Worm (Caenorhabditis elegans) whole organism, young adult: Measurements from ENCODE around the gene lgc-52.

Source experiments
- B0336.3 ChIP-seq: fragments of 200-800 bp; sonication (Bioruptor generic); IDR thresholded peaks from 2 replicates; pipeline ENCODE4 v1.3.6; 2022; ENCODE audit warnings: missing genetic modification characterization, missing compliant biosample characterization
- C06A6.2 ChIP-seq: fragments of 200-800 bp; sonication (Bioruptor generic); conservative IDR thresholded peaks from 2 replicates; pipeline ENCODE4 v1.3.6; 2022; ENCODE audit warnings: missing genetic modification characterization, missing compliant biosample characterization
- D2030.7 ChIP-seq: fragments of 200-800 bp; sonication (Bioruptor generic); IDR thresholded peaks from 2 replicates; pipeline ENCODE4 v1.3.6; 2022; ENCODE audit warnings: missing genetic modification reagents, missing genetic modification characterization, missing compliant biosample characterization
- F49E8.2 ChIP-seq: sonication (generic microtip); optimal IDR thresholded peaks from 3 replicates; lab custom pipeline; 2017; ENCODE audit warnings: missing genetic modification characterization, mild to moderate bottlenecking, missing compliant biosample characterization, antibody characterized with exemption, moderate library complexity; ENCODE audit not compliant: insufficient read depth
- F57A8.1 ChIP-seq: fragments of 200-800 bp; sonication (Bioruptor generic); optimal IDR thresholded peaks from 2 replicates; lab custom pipeline; 2018; ENCODE audit warnings: mild to moderate bottlenecking, missing genetic modification characterization, moderate library complexity, missing compliant biosample characterization
- K11D2.4 ChIP-seq: fragments of 200-800 bp; sonication (Bioruptor generic); IDR thresholded peaks from 2 replicates; pipeline ENCODE4 v1.3.6; 2022; ENCODE audit warnings: missing genetic modification reagents, missing genetic modification characterization, missing compliant biosample characterization
- T26A5.8 ChIP-seq: sonication (generic microtip); optimal IDR thresholded peaks from 2 replicates; lab custom pipeline; 2016; ENCODE audit warnings: missing genetic modification characterization, missing compliant biosample characterization
- Y53F4B.3 ChIP-seq: fragments of 200-800 bp; sonication (Bioruptor generic); IDR thresholded peaks from 2 replicates; pipeline ENCODE4 v1.3.6; 2022; ENCODE audit warnings: missing genetic modification reagents, missing genetic modification characterization, missing compliant biosample characterization
- Y56A3A.18 ChIP-seq: fragments of 200-800 bp; sonication (Bioruptor generic); IDR thresholded peaks from 2 replicates; pipeline ENCODE4 v1.3.6; 2022; ENCODE audit warnings: missing genetic modification reagents, missing genetic modification characterization, missing compliant biosample characterization
- Y79H2A.3 ChIP-seq: fragments of 200-800 bp; sonication (Bioruptor generic); conservative IDR thresholded peaks from 2 replicates; pipeline ENCODE4 v1.3.6; 2022; ENCODE audit warnings: missing genetic modification reagents, missing genetic modification characterization, missing compliant biosample characterization
- akir-1 ChIP-seq: fragments of 200-800 bp; sonication (Bioruptor generic); optimal IDR thresholded peaks from 2 replicates; lab custom pipeline; 2018; ENCODE audit warnings: mild to moderate bottlenecking, missing genetic modification characterization, moderate library complexity, missing compliant biosample characterization
- athp-1 ChIP-seq: sonication (generic microtip); optimal IDR thresholded peaks from 2 replicates; lab custom pipeline; 2017; ENCODE audit warnings: mild to moderate bottlenecking, missing genetic modification characterization, missing compliant biosample characterization
- attf-6 ChIP-seq: fragments of 200-800 bp; sonication (Bioruptor generic); IDR thresholded peaks from 2 replicates; pipeline ENCODE4 v1.3.6; 2022; ENCODE audit warnings: missing genetic modification reagents, missing genetic modification characterization, missing compliant biosample characterization
- ceh-91 ChIP-seq: fragments of 200-800 bp; sonication (Bioruptor generic); IDR thresholded peaks from 2 replicates; pipeline ENCODE4 v1.3.6; 2022; ENCODE audit warnings: missing genetic modification reagents, missing genetic modification characterization, missing compliant biosample characterization
- chd-7 ChIP-seq: sonication (generic microtip); optimal IDR thresholded peaks from 2 replicates; lab custom pipeline; 2016; ENCODE audit warnings: mild to moderate bottlenecking, missing genetic modification characterization, moderate library complexity, missing compliant biosample characterization
- die-1 ChIP-seq: sonication (generic microtip); optimal IDR thresholded peaks from 2 replicates; lab custom pipeline; 2016; ENCODE audit warnings: missing genotype, mild to moderate bottlenecking, missing genetic modification characterization, missing compliant biosample characterization
- dpff-1 ChIP-seq: sonication (generic microtip); optimal IDR thresholded peaks from 2 replicates; lab custom pipeline; 2017; ENCODE audit warnings: mild to moderate bottlenecking, missing genetic modification characterization, missing compliant biosample characterization
- dpl-1 ChIP-seq: fragments of 150-350 bp; optimal IDR thresholded peaks from 2 replicates; lab custom pipeline; 2014; ENCODE audit warnings: missing biosample characterization, missing genetic modification reagents, missing genetic modification characterization
- fkh-3 ChIP-seq: sonication (generic microtip); optimal IDR thresholded peaks from 2 replicates; lab custom pipeline; 2016; ENCODE audit warnings: mild to moderate bottlenecking, missing genetic modification characterization, missing compliant biosample characterization
- hlh-26 ChIP-seq: fragments of 200-800 bp; sonication (Bioruptor generic); conservative IDR thresholded peaks from 2 replicates; pipeline ENCODE4 v1.3.6; 2022; ENCODE audit warnings: missing genetic modification reagents, missing genetic modification characterization, missing compliant biosample characterization
- hmg-1.2 ChIP-seq: fragments of 200-800 bp; sonication (Bioruptor generic); IDR thresholded peaks from 2 replicates; pipeline ENCODE4 v1.3.6; 2022; ENCODE audit warnings: missing genetic modification reagents, missing genetic modification characterization, missing compliant biosample characterization
- hrde-1 ChIP-seq: sonication (generic microtip); optimal IDR thresholded peaks from 2 replicates; lab custom pipeline; 2016; ENCODE audit warnings: missing genetic modification characterization, mild to moderate bottlenecking, missing compliant biosample characterization, moderate library complexity, missing genotype, missing genetic modification reagents, borderline replicate concordance
- lag-1 ChIP-seq: fragments of 200-800 bp; sonication (Bioruptor generic); IDR thresholded peaks from 2 replicates; pipeline ENCODE4 v1.3.6; 2022; ENCODE audit warnings: missing genetic modification reagents, missing genetic modification characterization, missing compliant biosample characterization
- let-526 ChIP-seq: fragments of 200-800 bp; sonication (Bioruptor generic); IDR thresholded peaks from 2 replicates; pipeline ENCODE4 v1.3.6; 2022; ENCODE audit warnings: missing genetic modification reagents, missing genetic modification characterization, missing compliant biosample characterization
- let-607 ChIP-seq, 2 experiments: fragments of 200-800 bp in 1 of 2; sonication (Bioruptor generic) in 1 of 2; sonication (generic microtip) in 1 of 2; optimal IDR thresholded peaks; 2 replicates each; lab custom pipeline; 2016 to 2018; ENCODE audit warnings: mild to moderate bottlenecking in 2 of 2, missing compliant biosample characterization in 2 of 2, missing genetic modification characterization in 2 of 2, moderate library complexity in 2 of 2, missing genotype in 1 of 2
- lin-35 ChIP-seq, 3 experiments: fragments of 150-350 bp in 2 of 3; sonication (generic microtip) in 1 of 3; optimal IDR thresholded peaks; 2 replicates each; lab custom pipeline; 2014 to 2018; ENCODE audit warnings: missing biosample characterization in 3 of 3, missing genetic modification characterization in 3 of 3, missing genetic modification reagents in 3 of 3
- lir-1 ChIP-seq: fragments of 200-800 bp; sonication (Bioruptor generic); conservative IDR thresholded peaks from 2 replicates; pipeline ENCODE4 v1.3.6; 2022; ENCODE audit warnings: missing genetic modification reagents, missing genetic modification characterization, missing compliant biosample characterization
- nfyb-1 ChIP-seq: fragments of 200-800 bp; sonication (Bioruptor generic); IDR thresholded peaks from 2 replicates; pipeline ENCODE4 v1.3.6; 2022; ENCODE audit warnings: missing genetic modification reagents, missing genetic modification characterization, missing compliant biosample characterization
- nhr-120 ChIP-seq: fragments of 200-800 bp; sonication (Bioruptor generic); IDR thresholded peaks from 2 replicates; pipeline ENCODE4 v1.3.6; 2022; ENCODE audit warnings: missing genetic modification characterization, missing compliant biosample characterization
- nhr-27 ChIP-seq: fragments of 200-800 bp; sonication (Bioruptor generic); optimal IDR thresholded peaks from 2 replicates; lab custom pipeline; 2018; ENCODE audit warnings: mild to moderate bottlenecking, missing genetic modification characterization, moderate library complexity, missing compliant biosample characterization
- rec-8 ChIP-seq, 2 experiments: sonication (generic microtip); optimal IDR thresholded peaks; 2 replicates each; lab custom pipeline; 2016; ENCODE audit warnings: mild to moderate bottlenecking in 2 of 2, missing genetic modification characterization in 2 of 2, missing genetic modification reagents in 2 of 2, missing genotype in 2 of 2, missing biosample characterization in 1 of 2, missing compliant biosample characterization in 1 of 2, moderate library complexity in 1 of 2
- snpc-1.3 ChIP-seq: sonication (generic microtip); optimal IDR thresholded peaks from 2 replicates; lab custom pipeline; 2017; ENCODE audit warnings: missing genetic modification characterization, mild to moderate bottlenecking, missing compliant biosample characterization, antibody characterized with exemption, moderate library complexity, missing genotype, missing genetic modification reagents; ENCODE audit not compliant: insufficient read depth
- snpc-4 ChIP-seq, 5 experiments: fragments of 150-350 bp in 1 of 5; sonication (generic microtip) in 4 of 5; optimal IDR thresholded peaks; 2 replicates each; lab custom pipeline; 2014 to 2018; ENCODE audit warnings: missing genetic modification characterization in 5 of 5, missing biosample characterization in 3 of 5, antibody characterized with exemption in 2 of 5, mild to moderate bottlenecking in 2 of 5, missing compliant biosample characterization in 2 of 5, missing genotype in 2 of 5, moderate library complexity in 2 of 5, missing genetic modification reagents in 1 of 5
- zim-3 ChIP-seq: sonication (generic microtip); optimal IDR thresholded peaks from 2 replicates; lab custom pipeline; 2017; ENCODE audit warnings: mild to moderate bottlenecking, missing genetic modification characterization, moderate library complexity, missing compliant biosample characterization
- ztf-25 ChIP-seq: fragments of 200-800 bp; sonication (Bioruptor generic); IDR thresholded peaks from 2 replicates; pipeline ENCODE4 v1.3.6; 2022; ENCODE audit warnings: missing genetic modification reagents, missing genetic modification characterization, missing compliant biosample characterization
- ztf-28 ChIP-seq: fragments of 200-800 bp; sonication (Bioruptor generic); IDR thresholded peaks from 2 replicates; pipeline ENCODE4 v1.3.6; 2022; ENCODE audit warnings: missing genetic modification reagents, missing genetic modification characterization, missing compliant biosample characterization

Gene lgc-52

ce11 chrIV:15259548-15259947 is 23.6 kb downstream of the lgc-52 start, which contains the start of gene Y73F8A.5:
Gene Y73F8A.5, plus strand, starts transcription at chrIV:15259868.
- TF ChIP-seq die-1 (no peak), snpc-4 (GFP tag; optimal IDR thresholded peaks at IDR 0.05; lab: Kevin White, UChicago) (no peak), snpc-4 (tag; optimal IDR thresholded peaks at IDR 0.05; lab: Kevin White, UChicago) (peak in 1 of 4 experiments; percentile 2), hmg-1.2 (peak; percentile 63; the same call in 1 of the 2 replicates)

- TF ChIP-seq dpff-1 (tag; lab: Kevin White, UChicago) (no peak), Y56A3A.18 (GFP tag; lab: Robert Waterston, UW) (no peak), lag-1 (GFP tag; lab: Robert Waterston, UW) (no peak), nhr-27 (tag; lab: Kevin White, UChicago) (no peak), Y79H2A.3 (GFP tag; lab: Robert Waterston, UW) (no peak), fkh-3 (tag; lab: Kevin White, UChicago) (no peak), hlh-26 (GFP tag; lab: Robert Waterston, UW) (no peak), die-1 (no peak)
These were observed 38.1 kb downstream of the lgc-52 start for ce11 chrIV:15274063-15274462.

ce11 chrIV:15275363-15275854 is 39.5 kb downstream of the lgc-52 start, which contains the start of gene ccg-1:
Gene ccg-1, minus strand, starts transcription at chrIV:15275804.
- TF ChIP-seq B0336.3 (GFP tag; lab: Robert Waterston, UW) (no peak), let-526 (GFP tag; lab: Robert Waterston, UW) (no peak), ceh-91 (GFP tag; lab: Robert Waterston, UW) (no peak), let-607 (tag; optimal IDR thresholded peaks at IDR 0.05; lab: Kevin White, UChicago) (no peak), akir-1 (GFP tag; lab: Kevin White, UChicago) (no peak), snpc-1.3 (tag; lab: Kevin White, UChicago) (no peak), snpc-4 (GFP tag; optimal IDR thresholded peaks at IDR 0.05; lab: Kevin White, UChicago) (no peak), snpc-4 (tag; optimal IDR thresholded peaks at IDR 0.05; lab: Kevin White, UChicago) (peak in 1 of 4 experiments; percentile 30), lin-35 (GFP tag; optimal IDR thresholded peaks at IDR 0.05; lab: Kevin White, UChicago) (no peak), K11D2.4 (GFP tag; lab: Robert Waterston, UW) (no peak), dpl-1 (GFP tag; lab: Kevin White, UChicago) (no peak), attf-6 (peak; percentile 74)

DNA sequence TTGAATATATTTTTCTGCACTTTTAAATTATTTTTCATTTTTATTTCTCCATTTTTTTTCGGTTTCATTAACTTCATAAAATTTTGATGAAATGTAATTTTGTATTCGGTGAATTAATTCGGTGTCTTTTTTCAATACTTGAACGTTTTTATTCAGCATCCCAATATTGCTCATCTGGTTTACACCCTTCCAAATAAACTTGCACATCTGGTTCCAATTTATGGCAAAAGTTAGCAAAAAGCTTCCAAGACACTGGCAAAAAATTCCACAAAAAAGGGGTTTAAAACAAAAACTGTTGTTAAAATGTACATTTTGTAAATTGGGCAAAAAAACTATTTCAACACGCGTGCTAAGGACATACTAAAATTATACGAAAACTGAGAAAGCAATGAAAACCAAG is 44.3 kb downstream of the lgc-52 start:
- TF ChIP-seq B0336.3 (GFP tag; lab: Robert Waterston, UW) (no peak), akir-1 (GFP tag; lab: Kevin White, UChicago) (no peak)

- TF ChIP-seq nhr-120 (GFP tag; lab: Robert Waterston, UW) (no peak), snpc-4 (GFP tag; optimal IDR thresholded peaks at IDR 0.05; lab: Kevin White, UChicago) (peak; percentile 53), snpc-4 (tag; optimal IDR thresholded peaks at IDR 0.05; lab: Kevin White, UChicago) (peak in 3 of 4 experiments; percentile 56 to 77 (median 65)), attf-6 (peak; percentile 75)
These were observed 47.7 kb downstream of the lgc-52 start for ce11 chrIV:15283617-15284016.

- peak; percentile 8 for TF ChIP-seq F49E8.2 (tag; lab: Kevin White, UChicago)
- TF ChIP-seq C06A6.2 (GFP tag; lab: Robert Waterston, UW): no peak
- TF ChIP-seq ztf-25 (GFP tag; lab: Robert Waterston, UW): peak; percentile 76; the same call in 1 of the 2 replicates
- peak; percentile 40; the same call in 1 of the 2 replicates for TF ChIP-seq D2030.7 (GFP tag; lab: Robert Waterston, UW)
- no peak for TF ChIP-seq chd-7 (tag; lab: Kevin White, UChicago)
- no peak for TF ChIP-seq T26A5.8 (tag; lab: Kevin White, UChicago)
- no peak for TF ChIP-seq F57A8.1 (GFP tag; lab: Kevin White, UChicago)
- TF ChIP-seq lag-1 (GFP tag; lab: Robert Waterston, UW): no peak
- TF ChIP-seq attf-6: peak; percentile 97
- no peak for TF ChIP-seq athp-1
- 0 out of 2 replicates have a peak, but pooled peaks have one; percentile 12 for TF ChIP-seq lir-1
- no peak for TF ChIP-seq zim-3
- TF ChIP-seq rec-8 (tag; optimal IDR thresholded peaks at IDR 0.05; lab: Kevin White, UChicago): peak; percentile 11 to 36
- TF ChIP-seq Y53F4B.3 (GFP tag; lab: Robert Waterston, UW): 0 out of 2 replicates have a peak, but pooled peaks have one; percentile 11
- TF ChIP-seq nfyb-1 (GFP tag; lab: Robert Waterston, UW): peak; percentile 71; the same call in 1 of the 2 replicates
- no peak for TF ChIP-seq hrde-1 (tag; lab: Kevin White, UChicago)
- no peak for TF ChIP-seq ztf-28 (GFP tag; lab: Robert Waterston, UW)
These were observed 53.6 kb downstream of the lgc-52 start for ce11 chrIV:15289508-15289907.
